Worm (Caenorhabditis elegans): Measurements from ENCODE around the gene dop-4.

dop-4 gene

DNA sequence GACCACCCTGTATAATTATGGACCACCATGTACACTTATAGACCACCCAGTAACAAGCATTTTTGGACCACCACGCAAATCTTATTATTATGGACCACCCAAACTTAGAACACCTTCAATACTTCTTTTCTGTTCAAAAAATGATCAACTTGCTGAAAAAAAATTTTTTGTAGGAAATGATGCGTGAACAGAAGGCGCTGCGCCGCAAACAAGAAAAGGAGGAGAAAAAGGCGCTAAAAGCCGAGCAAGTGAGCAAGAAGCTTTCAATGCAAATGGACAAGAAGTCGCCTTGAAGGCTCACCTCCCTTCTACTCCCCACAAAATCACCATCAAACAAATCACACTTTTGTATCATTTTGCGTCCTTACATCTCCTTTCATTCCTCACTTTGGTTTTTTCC lies 32.1 kb downstream of the dop-4 start:
- TF ChIP-seq nhr-12 (tag; optimal IDR thresholded peaks at IDR 0.05) (no peak), mep-1 (tag; optimal IDR thresholded peaks at IDR 0.05) (no peak), unc-39 (tag; optimal IDR thresholded peaks at IDR 0.05) (no peak), nhr-28 (tag; optimal IDR thresholded peaks at IDR 0.05) (no peak), nhr-237 (tag; optimal IDR thresholded peaks at IDR 0.05) (no peak), ces-1 (GFP tag; optimal IDR thresholded peaks at IDR 0.05) (no peak), ceh-43 (GFP tag; optimal IDR thresholded peaks at IDR 0.05) (no peak), bed-3 (GFP tag; optimal IDR thresholded peaks at IDR 0.05) (no peak), lin-13 (tag; optimal IDR thresholded peaks at IDR 0.05) (no peak), ham-2 (GFP tag; optimal IDR thresholded peaks at IDR 0.05) (no peak), flh-1 (GFP tag; optimal IDR thresholded peaks at IDR 0.05) (no peak), snpc-4 (tag; optimal IDR thresholded peaks at IDR 0.05) (no peak), tbx-8 (GFP tag; optimal IDR thresholded peaks at IDR 0.05) (no peak), drap-1 (GFP tag; optimal IDR thresholded peaks at IDR 0.05) (no peak)

DNA sequence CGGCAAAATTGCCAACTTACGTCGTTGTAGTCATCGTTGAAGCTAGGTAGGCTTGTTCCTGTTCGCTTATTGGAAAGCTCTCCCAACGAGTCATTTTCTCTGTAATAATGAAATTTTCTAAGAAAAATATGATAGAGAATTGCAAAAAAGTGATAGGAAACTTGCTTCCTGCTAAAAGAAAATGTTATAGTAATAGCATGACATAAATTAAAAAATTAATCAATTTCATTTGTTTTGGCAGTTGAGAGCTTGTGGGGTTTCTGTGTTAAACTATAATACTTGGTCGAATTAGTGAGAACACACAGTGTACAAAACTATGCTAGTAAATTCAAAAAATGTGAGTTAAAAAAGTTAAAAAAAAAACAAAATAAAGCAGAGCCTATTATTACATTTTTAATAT lies 34.8 kb downstream of the dop-4 start, which contains the start of gene F21E9.2:
Gene F21E9.2, minus strand, starts transcription at position 101 of the 400 bp plus-strand sequence.
- TF ChIP-seq flh-1 (GFP tag; optimal IDR thresholded peaks at IDR 0.05) = no peak
- TF ChIP-seq M03D4.4 (tag; optimal IDR thresholded peaks at IDR 0.05) = no peak
- no peak for TF ChIP-seq hlh-1 (tag; optimal IDR thresholded peaks at IDR 0.05)
- no peak for TF ChIP-seq nhr-2 (tag; optimal IDR thresholded peaks at IDR 0.05)
- TF ChIP-seq pha-4 (tag; optimal IDR thresholded peaks at IDR 0.05) = no peak
- no peak for TF ChIP-seq ztf-11 (tag; optimal IDR thresholded peaks at IDR 0.05)
- no peak for TF ChIP-seq mls-2 (tag; optimal IDR thresholded peaks at IDR 0.05)
- TF ChIP-seq unc-39 (tag; optimal IDR thresholded peaks at IDR 0.05) = no peak
- TF ChIP-seq cnd-1 (tag; optimal IDR thresholded peaks at IDR 0.05) = no peak
- no peak for TF ChIP-seq mab-5 (tag; optimal IDR thresholded peaks at IDR 0.05)
- no peak for TF ChIP-seq elt-1 (tag; optimal IDR thresholded peaks at IDR 0.05; ENCODE audit: borderline replicate concordance, insufficient read depth)
- no peak for TF ChIP-seq ces-1 (GFP tag; optimal IDR thresholded peaks at IDR 0.05)
- TF ChIP-seq unc-62 (GFP tag; optimal IDR thresholded peaks at IDR 0.05) = no peak

DNA sequence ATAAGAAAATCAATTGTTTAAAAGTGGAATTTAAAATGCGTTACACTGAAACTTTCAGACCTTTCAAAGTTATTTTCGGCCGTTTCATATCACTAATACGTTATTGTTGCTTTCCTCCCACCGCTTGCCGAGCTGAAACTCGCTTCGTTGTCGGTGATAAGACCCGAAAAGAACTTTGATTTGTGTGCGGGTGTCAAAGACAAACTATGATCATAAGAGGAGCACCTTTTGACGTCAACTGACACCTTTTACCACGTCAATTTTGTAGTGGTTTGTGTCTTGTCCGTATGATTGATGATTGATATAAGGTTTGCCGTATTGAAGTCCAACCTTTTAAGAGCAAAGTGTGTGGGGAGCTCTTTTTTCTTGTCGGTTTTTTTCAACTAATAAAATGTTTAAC lies 42.0 kb downstream of the dop-4 start, which contains the start of gene ttr-37:
Gene ttr-37, minus strand, starts transcription at position 167 of the 400 bp plus-strand sequence.
- no peak for TF ChIP-seq nhr-12 (tag; optimal IDR thresholded peaks at IDR 0.05)
- TF ChIP-seq ham-2 (GFP tag; optimal IDR thresholded peaks at IDR 0.05) = no peak
- no peak for TF ChIP-seq nhr-2 (tag; optimal IDR thresholded peaks at IDR 0.05)
- TF ChIP-seq bed-3 (GFP tag; optimal IDR thresholded peaks at IDR 0.05) = no peak
- TF ChIP-seq sem-2 (GFP tag; optimal IDR thresholded peaks at IDR 0.05) = no peak
- TF ChIP-seq nhr-237 (tag; optimal IDR thresholded peaks at IDR 0.05) = no peak

DNA sequence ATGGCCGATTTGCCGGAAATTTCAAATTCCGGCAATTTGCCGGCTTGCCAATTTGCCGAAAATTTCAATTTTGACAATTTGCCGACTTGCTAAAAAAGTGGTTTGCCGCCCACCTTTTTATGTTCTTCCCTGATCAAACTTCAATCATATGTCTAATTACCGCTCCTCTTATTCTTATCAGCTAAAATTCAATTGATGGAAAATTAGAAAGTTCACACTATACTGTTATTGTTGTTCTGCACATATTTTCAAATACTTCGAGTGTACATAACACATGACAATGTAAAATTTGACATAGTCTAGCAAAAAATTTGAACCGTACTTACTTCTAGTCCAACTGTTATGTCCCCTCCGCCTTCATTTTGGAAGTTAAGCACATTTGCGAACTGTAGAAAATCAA lies 42.8 kb downstream of the dop-4 start:
- TF ChIP-seq mep-1 (tag; optimal IDR thresholded peaks at IDR 0.05) (no peak), ceh-39 (tag; optimal IDR thresholded peaks at IDR 0.05) (no peak), ces-1 (GFP tag; optimal IDR thresholded peaks at IDR 0.05) (no peak), cnd-1 (tag; optimal IDR thresholded peaks at IDR 0.05) (no peak), sptf-1 (tag; optimal IDR thresholded peaks at IDR 0.05) (no peak), mab-5 (tag; optimal IDR thresholded peaks at IDR 0.05) (no peak), blmp-1 (tag; optimal IDR thresholded peaks at IDR 0.05) (no peak), nhr-12 (tag; optimal IDR thresholded peaks at IDR 0.05) (no peak), elt-3 (tag; optimal IDR thresholded peaks at IDR 0.05) (no peak), lsy-2 (tag; optimal IDR thresholded peaks at IDR 0.05) (no peak), drap-1 (GFP tag; optimal IDR thresholded peaks at IDR 0.05) (no peak), lin-32 (GFP tag; optimal IDR thresholded peaks at IDR 0.05) (no peak), ceh-83 (GFP tag; optimal IDR thresholded peaks at IDR 0.05) (no peak), zip-8 (tag; optimal IDR thresholded peaks at IDR 0.05) (no peak), tbx-8 (GFP tag; optimal IDR thresholded peaks at IDR 0.05) (no peak), ceh-43 (GFP tag; optimal IDR thresholded peaks at IDR 0.05) (no peak), ham-2 (GFP tag; optimal IDR thresholded peaks at IDR 0.05) (no peak)

Data from whole organism, mixed stage, embryonic.